Fruit fly (Drosophila melanogaster) whole organism, embryonic: Measurements from ENCODE around the gene Rab5.

Experiments
- Bgb ChIP-seq: fragments of 200-800 bp; sonication (Bioruptor generic); IDR thresholded peaks from 2 replicates; pipeline ENCODE4 v1.3.6; 2022; ENCODE audit warnings: missing biosample characterization, missing genetic modification characterization; ENCODE audit not compliant: partially characterized antibody
- CG1024 ChIP-seq: fragments of 200-800 bp; sonication (Bioruptor generic); IDR thresholded peaks from 2 replicates; pipeline ENCODE4 v1.3.6; 2022; ENCODE audit warnings: missing biosample characterization, missing genetic modification characterization
- CG10321 ChIP-seq: fragments of 200-800 bp; sonication (Bioruptor generic); IDR thresholded peaks from 2 replicates; pipeline ENCODE4 v1.3.6; 2022; ENCODE audit warnings: missing biosample characterization, missing genetic modification characterization
- CG11085 ChIP-seq: fragments of 200-800 bp; sonication (Bioruptor generic); IDR thresholded peaks from 2 replicates; pipeline ENCODE4 v1.3.6; 2022; ENCODE audit warnings: missing biosample characterization, missing genetic modification characterization
- CG11723 ChIP-seq: fragments of 200-800 bp; sonication (Bioruptor generic); optimal IDR thresholded peaks from 2 replicates; lab custom pipeline; 2017; ENCODE audit warnings: missing biosample characterization, mild to moderate bottlenecking, missing genetic modification characterization
- CG12155 ChIP-seq: fragments of 200-800 bp; sonication (Bioruptor generic); optimal IDR thresholded peaks from 3 replicates; lab custom pipeline; 2016; ENCODE audit warnings: missing biosample characterization, missing genetic modification characterization
- CG15479 ChIP-seq: fragments of 200-800 bp; sonication (Bioruptor generic); optimal IDR thresholded peaks from 3 replicates; lab custom pipeline; 2019; ENCODE audit warnings: missing biosample characterization, mild to moderate bottlenecking, missing genetic modification characterization, moderate library complexity
- CG16815 ChIP-seq: fragments of 200-800 bp; sonication (Bioruptor generic); optimal IDR thresholded peaks from 3 replicates; lab custom pipeline; 2017; ENCODE audit warnings: missing biosample characterization, mild to moderate bottlenecking, missing genetic modification characterization
- CG17802 ChIP-seq: fragments of 200-800 bp; sonication (Bioruptor generic); optimal IDR thresholded peaks from 2 replicates; lab custom pipeline; 2018; ENCODE audit warnings: missing biosample characterization, mild to moderate bottlenecking, missing genetic modification characterization, moderate library complexity
- CG1832 ChIP-seq: fragments of 200-800 bp; sonication (Bioruptor generic); optimal IDR thresholded peaks from 2 replicates; lab custom pipeline; 2017; ENCODE audit warnings: missing biosample characterization, mild to moderate bottlenecking, missing genetic modification characterization, inconsistent platforms
- CG18599 ChIP-seq: fragments of 200-800 bp; sonication (Bioruptor generic); optimal IDR thresholded peaks from 3 replicates; lab custom pipeline; 2017; ENCODE audit warnings: missing biosample characterization, missing genetic modification characterization, mild to moderate bottlenecking, moderate library complexity, missing genetic modification reagents
- CG18619 ChIP-seq: fragments of 200-800 bp; sonication (Bioruptor generic); optimal IDR thresholded peaks from 3 replicates; lab custom pipeline; 2017; ENCODE audit warnings: missing biosample characterization, mild to moderate bottlenecking, missing genetic modification characterization
- CG2712 ChIP-seq: fragments of 200-800 bp; optimal IDR thresholded peaks from 3 replicates; lab custom pipeline; 2019; ENCODE audit warnings: missing biosample characterization, mild to moderate bottlenecking, missing genetic modification characterization, moderate library complexity
- CG31441 ChIP-seq: fragments of 200-800 bp; sonication (Bioruptor generic); IDR thresholded peaks from 2 replicates; pipeline ENCODE4 v1.3.6; 2022; ENCODE audit warnings: missing biosample characterization, missing genetic modification characterization
- CG3407 ChIP-seq: fragments of 200-800 bp; sonication (Bioruptor generic); optimal IDR thresholded peaks from 2 replicates; lab custom pipeline; 2018; ENCODE audit warnings: missing biosample characterization, mild to moderate bottlenecking, missing genetic modification characterization
- CG34376 ChIP-seq: fragments of 200-800 bp; sonication (Bioruptor generic); optimal IDR thresholded peaks from 2 replicates; lab custom pipeline; 2018; ENCODE audit warnings: missing biosample characterization, mild to moderate bottlenecking, missing genetic modification characterization
- CG4707 ChIP-seq: fragments of 200-800 bp; sonication (Bioruptor generic); optimal IDR thresholded peaks from 2 replicates; lab custom pipeline; 2018; ENCODE audit warnings: missing biosample characterization, mild to moderate bottlenecking, missing genetic modification characterization, moderate library complexity
- CG7786 ChIP-seq: fragments of 200-800 bp; sonication (Bioruptor generic); optimal IDR thresholded peaks from 2 replicates; lab custom pipeline; 2016; ENCODE audit warnings: missing biosample characterization, missing genetic modification characterization
- CG8359 ChIP-seq: fragments of 200-800 bp; sonication (Bioruptor generic); optimal IDR thresholded peaks from 2 replicates; lab custom pipeline; 2017; ENCODE audit warnings: missing biosample characterization, mild to moderate bottlenecking, missing genetic modification characterization, borderline replicate concordance
- CG8765 ChIP-seq: fragments of 200-800 bp; sonication (Bioruptor generic); IDR thresholded peaks from 2 replicates; pipeline ENCODE4 v1.3.6; 2022; ENCODE audit warnings: missing biosample characterization, missing genetic modification characterization
- CG9727 ChIP-seq: fragments of 200-800 bp; sonication (Bioruptor generic); optimal IDR thresholded peaks from 3 replicates; lab custom pipeline; 2017; ENCODE audit warnings: missing biosample characterization, mild to moderate bottlenecking, missing genetic modification characterization
- CG9797 ChIP-seq: fragments of 200-800 bp; sonication (Bioruptor generic); optimal IDR thresholded peaks from 3 replicates; lab custom pipeline; 2018; ENCODE audit warnings: missing biosample characterization, mild to moderate bottlenecking, missing genetic modification characterization
- CrebB ChIP-seq: fragments of 200-800 bp; sonication (Bioruptor generic); optimal IDR thresholded peaks from 3 replicates; lab custom pipeline; 2018; ENCODE audit warnings: missing biosample characterization, mild to moderate bottlenecking, missing genetic modification characterization
- D19B ChIP-seq: fragments of 200-800 bp; sonication (Bioruptor generic); optimal IDR thresholded peaks from 2 replicates; lab custom pipeline; 2017; ENCODE audit warnings: missing biosample characterization, mild to moderate bottlenecking, missing genetic modification characterization
- Dll ChIP-seq: fragments of 200-800 bp; sonication (Bioruptor generic); IDR thresholded peaks from 4 replicates; pipeline ENCODE4 v1.3.6; 2022; ENCODE audit warnings: missing biosample characterization, missing genetic modification characterization; ENCODE audit not compliant: partially characterized antibody
- Dp ChIP-seq: fragments of 200-800 bp; sonication (Bioruptor generic); optimal IDR thresholded peaks from 2 replicates; lab custom pipeline; 2018; ENCODE audit warnings: missing biosample characterization, mild to moderate bottlenecking, missing genetic modification characterization, moderate library complexity
- Ets65A ChIP-seq: fragments of 200-800 bp; sonication (Bioruptor generic); peaks from one replicate; lab custom pipeline; 2016; ENCODE audit warnings: missing biosample characterization, missing genetic modification characterization
- Hr39 ChIP-seq: fragments of >200 bp; optimal IDR thresholded peaks from 2 replicates; lab custom pipeline; 2017
- MBD-R2 ChIP-seq: fragments of 200-800 bp; sonication (Bioruptor generic); IDR thresholded peaks from 2 replicates; pipeline ENCODE4 v1.3.6; 2022; ENCODE audit warnings: missing biosample characterization, missing genetic modification characterization
- Mad ChIP-seq: fragments of 200-800 bp; sonication (Bioruptor generic); optimal IDR thresholded peaks from 2 replicates; lab custom pipeline; 2016; ENCODE audit warnings: missing biosample characterization, missing genetic modification characterization
- Nf-YA ChIP-seq: fragments of 200-800 bp; sonication (Bioruptor generic); IDR thresholded peaks from 2 replicates; pipeline ENCODE4 v1.3.6; 2022; ENCODE audit warnings: missing biosample characterization, missing genetic modification characterization
- Oaz ChIP-seq: fragments of 200-800 bp; sonication (Bioruptor generic); IDR thresholded peaks from 2 replicates; pipeline ENCODE4 v1.3.6; 2022; ENCODE audit warnings: missing biosample characterization, missing genetic modification characterization
- Six4 ChIP-seq: fragments of 200-800 bp; sonication (Bioruptor generic); optimal IDR thresholded peaks from 2 replicates; lab custom pipeline; 2016; ENCODE audit warnings: missing biosample characterization, missing genetic modification characterization
- aop ChIP-seq: fragments of 200-800 bp; sonication (Bioruptor generic); IDR thresholded peaks from 2 replicates; pipeline ENCODE4 v1.3.6; 2022; ENCODE audit warnings: missing biosample characterization, missing genetic modification characterization
- ap ChIP-seq: fragments of 200-800 bp; sonication (Bioruptor generic); IDR thresholded peaks from 2 replicates; pipeline ENCODE4 v1.3.6; 2022; ENCODE audit warnings: missing biosample characterization, missing genetic modification characterization
- cas ChIP-seq: fragments of 200-800 bp; sonication (Bioruptor generic); IDR thresholded peaks from 2 replicates; pipeline ENCODE4 v1.3.6; 2022; ENCODE audit warnings: missing biosample characterization, missing genetic modification characterization
- chn ChIP-seq: fragments of 200-800 bp; sonication (Bioruptor generic); optimal IDR thresholded peaks from 2 replicates; lab custom pipeline; 2016; ENCODE audit warnings: missing biosample characterization, missing genetic modification characterization
- en ChIP-seq: fragments of 200-800 bp; sonication (Bioruptor generic); optimal IDR thresholded peaks from 2 replicates; lab custom pipeline; 2016; ENCODE audit warnings: missing biosample characterization, missing genetic modification characterization
- eyg ChIP-seq: fragments of 200-800 bp; sonication (Bioruptor generic); optimal IDR thresholded peaks from 3 replicates; lab custom pipeline; 2016; ENCODE audit warnings: missing biosample characterization, missing genetic modification characterization
- gfzf ChIP-seq: fragments of 200-800 bp; sonication (Bioruptor generic); optimal IDR thresholded peaks from 2 replicates; lab custom pipeline; 2016; ENCODE audit warnings: missing biosample characterization, mild to moderate bottlenecking, missing genetic modification characterization, moderate library complexity
- inv ChIP-seq: fragments of 200-800 bp; sonication (Bioruptor generic); IDR thresholded peaks from 2 replicates; pipeline ENCODE4 v1.3.6; 2022; ENCODE audit warnings: missing biosample characterization, missing genetic modification characterization; ENCODE audit not compliant: partially characterized antibody
- jing ChIP-seq: fragments of 200-800 bp; sonication (Bioruptor generic); optimal IDR thresholded peaks from 2 replicates; lab custom pipeline; 2018; ENCODE audit warnings: missing biosample characterization, mild to moderate bottlenecking, missing genetic modification characterization
- otp ChIP-seq: fragments of 200-800 bp; sonication (Bioruptor generic); IDR thresholded peaks from 3 replicates; pipeline ENCODE4, ENCODE4 v1.3.6; 2022; ENCODE audit warnings: missing biosample characterization, missing genetic modification characterization
- pb ChIP-seq: fragments of 200-800 bp; sonication (Bioruptor generic); optimal IDR thresholded peaks from 3 replicates; lab custom pipeline; 2016; ENCODE audit warnings: missing biosample characterization, missing genetic modification characterization
- rib ChIP-seq: fragments of 200-800 bp; sonication (Bioruptor generic); IDR thresholded peaks from 2 replicates; pipeline ENCODE4 v1.3.6; 2022; ENCODE audit warnings: missing biosample characterization, missing genetic modification characterization
- shn ChIP-seq: fragments of 200-800 bp; sonication (Bioruptor generic); optimal IDR thresholded peaks from 3 replicates; lab custom pipeline; 2016; ENCODE audit warnings: missing biosample characterization, missing genetic modification characterization
- stwl ChIP-seq: fragments of 200-800 bp; sonication (Bioruptor generic); optimal IDR thresholded peaks from 3 replicates; lab custom pipeline; 2018; ENCODE audit warnings: missing biosample characterization, mild to moderate bottlenecking, missing genetic modification characterization, moderate library complexity
- toy ChIP-seq: fragments of 200-800 bp; sonication (Bioruptor generic); IDR thresholded peaks from 2 replicates; pipeline ENCODE4 v1.3.6; 2022; ENCODE audit warnings: missing biosample characterization, missing genetic modification characterization
- vfl ChIP-seq: fragments of 200-800 bp; sonication (Bioruptor generic); optimal IDR thresholded peaks from 2 replicates; lab custom pipeline; 2016; ENCODE audit warnings: missing biosample characterization, missing genetic modification characterization
- wek ChIP-seq: fragments of 200-800 bp; sonication (Bioruptor generic); optimal IDR thresholded peaks from 3 replicates; lab custom pipeline; 2018; ENCODE audit warnings: missing biosample characterization, mild to moderate bottlenecking, missing genetic modification characterization, moderate library complexity

Gene Rab5

dm6 chr2L:2375655-2376417, 10.8 kb upstream of the Rab5 start, which contains the start of gene Atxn7 (continued):
- TF ChIP-seq CG12155 (peak; percentile 99), Oaz (GFP tag; lab: Robert Waterston, UW) (peak; percentile 41), D19B (GFP tag; lab: Kevin White, UChicago) (no peak), pb (GFP tag; lab: Kevin White, UChicago) (peak; percentile 48), MBD-R2 (peak; percentile 90), aop (no peak), CG3407 (GFP tag; lab: Kevin White, UChicago) (peak; percentile 69), Hr39 (lab: Kevin White, UChicago) (no peak), CG18619 (peak; percentile 84), shn (GFP tag; lab: Kevin White, UChicago) (peak; percentile 50), CG9727 (peak; percentile 77), CG9797 (peak; percentile 18), en (GFP tag; lab: Kevin White, UChicago) (peak; percentile 43), cas (GFP tag; lab: Robert Waterston, UW) (no peak), CG17802 (tag; lab: Kevin White, UChicago) (peak; percentile 17), CG11723 (GFP tag; lab: Kevin White, UChicago) (peak; percentile 44), CG18599 (GFP tag; lab: Kevin White, UChicago) (peak; percentile 51), CG1024 (GFP tag; lab: Robert Waterston, UW) (0 out of 2 replicates have a peak, but pooled peaks have one; percentile 21), Mad (GFP tag; lab: Kevin White, UChicago) (peak; percentile 73), wek (GFP tag; lab: Kevin White, UChicago) (peak; percentile 85), eyg (GFP tag; lab: Kevin White, UChicago) (peak; percentile 61), inv (GFP tag; lab: Robert Waterston, UW) (peak; percentile 93), gfzf (peak; percentile 27), jing (no peak), CG15479 (no peak), CG11085 (GFP tag; lab: Robert Waterston, UW) (no peak), otp (GFP tag; lab: Robert Waterston, UW) (peak; percentile 75; the same call in 2 of the 3 replicates), stwl (peak; percentile 97), CG10321 (GFP tag; lab: Robert Waterston, UW) (peak; percentile 93), Nf-YA (0 out of 2 replicates have a peak, but pooled peaks have one; percentile 11), vfl (no peak), CG8359 (peak; percentile 49), CG2712 (peak; percentile 55), Six4 (GFP tag; lab: Kevin White, UChicago) (no peak), CG34376 (GFP tag; lab: Kevin White, UChicago) (peak; percentile 32), rib (peak; percentile 85), ap (peak; percentile 61), toy (no peak), CG1832 (GFP tag; lab: Kevin White, UChicago) (peak; percentile 90), CG16815 (no peak), Bgb (GFP tag; lab: Robert Waterston, UW) (peak; percentile 98), Dll (peak; percentile 92), chn (GFP tag; lab: Kevin White, UChicago) (peak; percentile 48), CG4707 (GFP tag; lab: Kevin White, UChicago) (peak; percentile 75), CG31441 (GFP tag; lab: Robert Waterston, UW) (peak; percentile 57), CG7786 (GFP tag; lab: Kevin White, UChicago) (peak; percentile 24), CrebB (peak; percentile 74), Dp (GFP tag; lab: Kevin White, UChicago) (peak; percentile 29), Ets65A (GFP tag; lab: Kevin White, UChicago) (peak; percentile 91), CG8765 (GFP tag; lab: Robert Waterston, UW) (no peak)
